Fruit fly (Drosophila melanogaster) whole organism: ENCODE data around the gene CG4613.

Experiments used
- Dll ChIP-seq: fragments of >200 bp; optimal IDR thresholded peaks from 2 replicates; lab custom pipeline; 2017
- pan ChIP-seq: fragments of >200 bp; optimal IDR thresholded peaks from 2 replicates; lab custom pipeline; 2017
- psq ChIP-seq: fragments of >200 bp; optimal IDR thresholded peaks from 2 replicates; lab custom pipeline; 2017
- usp ChIP-seq: fragments of >200 bp; optimal IDR thresholded peaks from 2 replicates; lab custom pipeline; 2017; ENCODE audit warnings: missing biosample characterization, missing genetic modification characterization, mixed read lengths

DNA sequence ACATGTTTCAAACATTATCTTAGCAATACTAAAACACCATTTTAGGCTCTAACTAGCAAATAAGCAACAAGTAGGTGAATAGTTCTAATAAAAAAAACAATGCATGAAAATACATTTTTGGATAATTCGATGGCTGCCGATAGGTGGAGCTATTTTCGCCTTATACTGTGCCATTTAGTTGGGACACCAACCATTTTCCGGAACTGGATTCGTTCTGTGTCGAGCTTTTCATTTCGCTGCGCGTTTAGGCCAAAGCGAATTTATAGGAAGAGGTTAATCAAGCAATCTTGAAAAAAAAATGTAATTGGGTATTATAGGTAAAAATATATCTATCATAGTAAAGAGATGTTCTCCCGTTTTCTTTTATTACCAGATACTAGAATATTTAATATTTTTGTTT lies 41.2 kb upstream of the CG4613 start:
- TF ChIP-seq psq (lab: Kevin White, UChicago) (no peak), usp (no peak), pan (lab: Kevin White, UChicago) (no peak), Dll (no peak)
